Fruit fly (Drosophila melanogaster) whole organism, embryonic: ENCODE measurements around the gene CG5665.

Source experiments
- Asciz ChIP-seq: fragments of 200-800 bp; sonication (Bioruptor generic); optimal IDR thresholded peaks from 2 replicates; lab custom pipeline; 2017; ENCODE audit warnings: missing biosample characterization, mild to moderate bottlenecking, missing genetic modification characterization, missing genetic modification reagents
- CG10147 ChIP-seq: fragments of 200-800 bp; sonication (Bioruptor generic); optimal IDR thresholded peaks from 2 replicates; lab custom pipeline; 2019; ENCODE audit warnings: missing biosample characterization, mild to moderate bottlenecking, missing genetic modification characterization, moderate library complexity
- CG12744 ChIP-seq: fragments of 200-800 bp; sonication (Bioruptor generic); optimal IDR thresholded peaks from 2 replicates; lab custom pipeline; 2016; ENCODE audit warnings: missing biosample characterization, missing genetic modification characterization
- CG12769 ChIP-seq: fragments of 200-800 bp; sonication (Bioruptor generic); optimal IDR thresholded peaks from 2 replicates; lab custom pipeline; 2019; ENCODE audit warnings: missing biosample characterization, mild to moderate bottlenecking, missing genetic modification characterization, moderate library complexity
- CG13287 ChIP-seq: fragments of 200-800 bp; sonication (Bioruptor generic); IDR thresholded peaks from 2 replicates; pipeline ENCODE4 v1.3.6; 2022; ENCODE audit warnings: missing biosample characterization, missing genetic modification characterization; ENCODE audit not compliant: partially characterized antibody
- CG15514 ChIP-seq: fragments of 200-800 bp; sonication (Bioruptor generic); optimal IDR thresholded peaks from 3 replicates; lab custom pipeline; 2017; ENCODE audit warnings: missing biosample characterization, missing genetic modification characterization, mild to moderate bottlenecking, moderate library complexity, missing genetic modification reagents
- CG15696 ChIP-seq: fragments of 200-800 bp; sonication (Bioruptor generic); optimal IDR thresholded peaks from 2 replicates; lab custom pipeline; 2019; ENCODE audit warnings: missing biosample characterization, mild to moderate bottlenecking, missing genetic modification characterization, moderate library complexity
- CG2875 ChIP-seq: fragments of 200-800 bp; sonication (Bioruptor generic); optimal IDR thresholded peaks from 2 replicates; lab custom pipeline; 2017; ENCODE audit warnings: missing biosample characterization, mild to moderate bottlenecking, missing genetic modification characterization, missing genetic modification reagents
- CG5180 ChIP-seq: fragments of 200-800 bp; sonication (Bioruptor generic); optimal IDR thresholded peaks from 3 replicates; lab custom pipeline; 2017; ENCODE audit warnings: missing biosample characterization, missing genetic modification characterization, mild to moderate bottlenecking, moderate library complexity, missing genetic modification reagents
- CG7987 ChIP-seq: fragments of 200-800 bp; sonication (Bioruptor generic); optimal IDR thresholded peaks from 2 replicates; lab custom pipeline; 2018; ENCODE audit warnings: missing biosample characterization, mild to moderate bottlenecking, missing genetic modification characterization, moderate library complexity
- CG8290 ChIP-seq, 3 experiments: fragments of 200-800 bp; sonication (Bioruptor generic); optimal IDR thresholded peaks; 2 replicates each; lab custom pipeline; 2016 to 2019; ENCODE audit warnings: missing biosample characterization in 3 of 3, missing genetic modification characterization in 3 of 3, mild to moderate bottlenecking in 2 of 3, moderate library complexity in 1 of 3
- CG9609 ChIP-seq: fragments of 200-800 bp; sonication (Bioruptor generic); optimal IDR thresholded peaks from 3 replicates; lab custom pipeline; 2016; ENCODE audit warnings: missing biosample characterization, missing genetic modification characterization
- CrebB ChIP-seq: fragments of 200-800 bp; sonication (Bioruptor generic); optimal IDR thresholded peaks from 3 replicates; lab custom pipeline; 2018; ENCODE audit warnings: missing biosample characterization, mild to moderate bottlenecking, missing genetic modification characterization
- Eip74EF ChIP-seq, 2 experiments: fragments of 200-800 bp in 1 of 2; fragments of >200 bp in 1 of 2; sonication (Bioruptor generic) in 1 of 2; optimal IDR thresholded peaks; 2 replicates each; lab custom pipeline; 2017 to 2019; ENCODE audit warnings: missing biosample characterization in 2 of 2, missing genetic modification characterization in 2 of 2, mild to moderate bottlenecking in 1 of 2, moderate library complexity in 1 of 2
- Fer3 ChIP-seq: fragments of 200-800 bp; sonication (Bioruptor generic); optimal IDR thresholded peaks from 2 replicates; lab custom pipeline; 2018; ENCODE audit warnings: missing biosample characterization, mild to moderate bottlenecking, missing genetic modification characterization, moderate library complexity
- PHDP ChIP-seq: fragments of 200-800 bp; sonication (Bioruptor generic); optimal IDR thresholded peaks from 3 replicates; lab custom pipeline; 2018; ENCODE audit warnings: missing biosample characterization, mild to moderate bottlenecking, missing genetic modification characterization, moderate library complexity
- Ptx1 ChIP-seq: fragments of 200-800 bp; sonication (Bioruptor generic); IDR thresholded peaks from 2 replicates; pipeline ENCODE4 v1.3.6; 2022; ENCODE audit warnings: missing biosample characterization, missing genetic modification characterization
- Rx ChIP-seq: fragments of 200-800 bp; sonication (Bioruptor generic); IDR thresholded peaks from 2 replicates; pipeline ENCODE4 v1.3.6; 2022; ENCODE audit warnings: missing biosample characterization, missing genetic modification characterization
- Stat92E ChIP-seq, 3 experiments: fragments of >200 bp in 2 of 3; fragments of 200-800 bp in 1 of 3; sonication (Bioruptor generic) in 1 of 3; optimal IDR thresholded peaks; 2 replicates each; lab custom pipeline; 2017 to 2019; ENCODE audit warnings: missing biosample characterization in 3 of 3, missing genetic modification characterization in 3 of 3, mild to moderate bottlenecking in 1 of 3, moderate library complexity in 1 of 3
- Taf1 ChIP-seq: fragments of 200-800 bp; sonication (Bioruptor generic); IDR thresholded peaks from 2 replicates; pipeline ENCODE4 v1.3.6; 2022; ENCODE audit warnings: missing biosample characterization, missing genetic modification characterization
- ci ChIP-seq: fragments of 200-800 bp; sonication (Bioruptor generic); IDR thresholded peaks from 3 replicates; pipeline ENCODE4 v1.3.6; 2022; ENCODE audit warnings: missing biosample characterization, missing genetic modification characterization
- crp ChIP-seq, 2 experiments: fragments of 200-800 bp; sonication (Bioruptor generic); optimal IDR thresholded peaks; 2 replicates in 1 of 2; 3 replicates in 1 of 2; lab custom pipeline; 2017; ENCODE audit warnings: missing biosample characterization in 2 of 2, missing genetic modification characterization in 2 of 2, mild to moderate bottlenecking in 1 of 2, moderate library complexity in 1 of 2
- dysf ChIP-seq: fragments of 200-800 bp; sonication (Bioruptor generic); IDR thresholded peaks from 3 replicates; pipeline ENCODE4 v1.3.6; 2022; ENCODE audit warnings: missing biosample characterization, missing genetic modification characterization
- esg ChIP-seq: fragments of 200-800 bp; sonication (Bioruptor generic); conservative IDR thresholded peaks from 2 replicates; pipeline ENCODE4 v1.3.6; 2022; ENCODE audit warnings: missing biosample characterization, missing genetic modification characterization
- exex ChIP-seq: fragments of 200-800 bp; sonication (Bioruptor generic); optimal IDR thresholded peaks from 4 replicates; lab custom pipeline; 2018; ENCODE audit warnings: missing biosample characterization, mild to moderate bottlenecking, missing genetic modification characterization, moderate library complexity
- gem ChIP-seq: fragments of 200-800 bp; sonication (Bioruptor generic); optimal IDR thresholded peaks from 2 replicates; lab custom pipeline; 2019; ENCODE audit warnings: missing biosample characterization, mild to moderate bottlenecking, missing genetic modification characterization, moderate library complexity
- hkb ChIP-seq, 2 experiments: fragments of 200-800 bp in 1 of 2; fragments of >200 bp in 1 of 2; sonication (Bioruptor generic) in 1 of 2; IDR thresholded peaks in 1 of 2; optimal IDR thresholded peaks in 1 of 2; 2 replicates each; pipeline versions ENCODE4 v1.3.6 to Lab custom; 2017 to 2022; ENCODE audit warnings: missing biosample characterization in 1 of 2, missing genetic modification characterization in 1 of 2
- mirr ChIP-seq: fragments of 200-800 bp; sonication (Bioruptor generic); optimal IDR thresholded peaks from 3 replicates; lab custom pipeline; 2018; ENCODE audit warnings: missing biosample characterization, mild to moderate bottlenecking, missing genetic modification characterization
- pho ChIP-seq: fragments of 200-800 bp; sonication (Bioruptor generic); optimal IDR thresholded peaks from 2 replicates; lab custom pipeline; 2016; ENCODE audit warnings: missing biosample characterization, missing genetic modification characterization
- tap ChIP-seq: fragments of 200-800 bp; optimal IDR thresholded peaks from 3 replicates; lab custom pipeline; 2019; ENCODE audit warnings: missing biosample characterization, mild to moderate bottlenecking, missing genetic modification characterization, moderate library complexity
- tll ChIP-seq, 2 experiments: fragments of 200-800 bp in 1 of 2; fragments of >200 bp in 1 of 2; sonication (Bioruptor generic) in 1 of 2; optimal IDR thresholded peaks; 2 replicates each; lab custom pipeline; 2017 to 2019; ENCODE audit warnings: missing biosample characterization in 2 of 2, missing genetic modification characterization in 2 of 2, mild to moderate bottlenecking in 1 of 2, moderate library complexity in 1 of 2

CG5665 gene

DNA sequence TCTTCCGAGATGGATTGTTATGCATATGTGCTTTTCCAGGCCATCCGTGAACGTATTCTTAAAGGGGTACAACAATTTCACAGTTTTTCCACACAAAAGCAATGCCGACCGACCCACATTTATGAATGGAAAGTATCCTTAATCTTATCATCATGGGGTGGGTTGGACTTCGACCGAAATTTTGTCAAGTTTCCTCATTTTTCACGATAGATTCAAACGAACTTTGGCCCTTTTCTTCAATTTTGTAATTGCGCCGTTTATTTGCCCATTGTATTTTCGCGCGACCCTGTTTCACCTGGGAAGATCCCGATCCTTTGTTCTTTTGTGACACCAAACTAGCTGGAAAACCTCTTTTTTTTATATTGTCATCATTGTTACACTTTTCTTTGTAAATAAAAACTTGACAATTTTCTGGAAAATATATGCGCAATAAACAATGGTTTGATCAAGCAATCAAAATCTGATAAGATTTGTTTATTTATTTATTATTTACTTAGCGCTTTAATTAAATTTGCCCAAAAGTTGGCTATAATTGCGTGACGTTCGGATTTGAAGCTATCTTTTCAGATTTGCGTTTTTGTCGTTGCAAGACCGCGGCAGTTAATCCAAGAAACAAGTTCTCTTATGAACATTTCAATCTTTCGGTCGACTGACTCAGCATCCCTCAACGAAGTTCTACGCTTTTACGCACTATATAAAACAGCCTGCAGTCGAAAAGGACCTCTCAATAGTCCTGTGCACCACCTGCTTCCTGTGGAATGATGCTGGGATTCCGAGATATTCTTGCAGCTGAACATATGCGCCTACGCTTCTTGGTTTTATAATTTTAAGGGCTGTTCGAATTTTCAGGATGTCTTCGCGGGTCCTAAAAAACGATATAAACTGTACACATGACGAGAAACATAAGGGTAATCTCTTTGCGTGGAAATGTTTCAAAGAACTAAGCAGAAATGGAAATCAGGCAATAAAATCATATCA is 47.9 kb downstream of the CG5665 start (continued):
- TF ChIP-seq Eip74EF (GFP tag; optimal IDR thresholded peaks at IDR 0.05; lab: Kevin White, UChicago) (peak in 1 of 2 experiments; percentile 26), tap (tag; lab: Kevin White, UChicago) (peak; percentile 20), Stat92E (GFP tag; optimal IDR thresholded peaks at IDR 0.05; lab: Kevin White, UChicago) (no peak), CrebB (tag; lab: Kevin White, UChicago) (peak; percentile 60), Ptx1 (GFP tag; lab: Robert Waterston, UW) (no peak), CG5180 (GFP tag; lab: Kevin White, UChicago) (peak; percentile 5), CG7987 (peak; percentile 61), Asciz (GFP tag; lab: Kevin White, UChicago) (peak; percentile 57), CG13287 (GFP tag; lab: Robert Waterston, UW) (peak; percentile 7; the same call in 1 of the 2 replicates), CG10147 (no peak), CG2875 (GFP tag; lab: Kevin White, UChicago) (peak; percentile 22), crp (GFP tag; optimal IDR thresholded peaks at IDR 0.05; lab: Kevin White, UChicago) (no peak), ci (peak; percentile 40; the same call in 1 of the 3 replicates), CG9609 (no peak), Fer3 (tag; lab: Kevin White, UChicago) (peak; percentile 24), CG15696 (tag; lab: Kevin White, UChicago) (peak; percentile 11), CG12769 (tag; lab: Kevin White, UChicago) (peak; percentile 3), tll (GFP tag; optimal IDR thresholded peaks at IDR 0.05; lab: Kevin White, UChicago) (no peak), pho (GFP tag; lab: Kevin White, UChicago) (no peak), CG8290 (GFP tag; optimal IDR thresholded peaks at IDR 0.05; lab: Kevin White, UChicago) (no peak), CG8290 (tag; optimal IDR thresholded peaks at IDR 0.05; lab: Kevin White, UChicago) (peak in 1 of 2 experiments; percentile 34), hkb (optimal IDR thresholded peaks at IDR 0.05; lab: Kevin White, UChicago) (no peak), hkb (GFP tag; IDR thresholded peaks at IDR 0.05; lab: Robert Waterston, UW) (peak; percentile 38; the same call in 1 of the 2 replicates), CG15514 (GFP tag; lab: Kevin White, UChicago) (peak; percentile 27), PHDP (tag; lab: Kevin White, UChicago) (peak; percentile 64), mirr (GFP tag; lab: Kevin White, UChicago) (no peak), exex (tag; lab: Kevin White, UChicago) (peak; percentile 28), Rx (GFP tag; lab: Robert Waterston, UW) (no peak), dysf (GFP tag; lab: Robert Waterston, UW) (0 out of 3 replicates have a peak, but pooled peaks have one; percentile 9), Taf1 (GFP tag; lab: Robert Waterston, UW) (no peak), gem (peak; percentile 30), CG12744 (GFP tag; lab: Kevin White, UChicago) (peak; percentile 25), esg (GFP tag; lab: Robert Waterston, UW) (no peak)
